Fruit fly (Drosophila melanogaster) whole organism, embryonic: ENCODE data around the gene MESR3.

Experiments
- Blimp-1 ChIP-seq: fragments of 200-800 bp; sonication (Bioruptor generic); optimal IDR thresholded peaks from 3 replicates; lab custom pipeline; 2018; ENCODE audit warnings: missing biosample characterization, missing genetic modification characterization, mild to moderate bottlenecking, moderate library complexity, missing genetic modification reagents
- CG10431 ChIP-seq: fragments of 200-800 bp; sonication (Bioruptor generic); optimal IDR thresholded peaks from 3 replicates; lab custom pipeline; 2018; ENCODE audit warnings: missing biosample characterization, mild to moderate bottlenecking, missing genetic modification characterization
- CG10654 ChIP-seq: fragments of 200-800 bp; sonication (Bioruptor generic); optimal IDR thresholded peaks from 2 replicates; lab custom pipeline; 2016; ENCODE audit warnings: missing biosample characterization, missing genetic modification characterization
- CG10979 ChIP-seq: fragments of 200-800 bp; sonication (Bioruptor generic); optimal IDR thresholded peaks from 2 replicates; lab custom pipeline; 2018; ENCODE audit warnings: missing biosample characterization, mild to moderate bottlenecking, missing genetic modification characterization, moderate library complexity
- CG11247 ChIP-seq: fragments of 200-800 bp; sonication (Bioruptor generic); IDR thresholded peaks from 2 replicates; pipeline ENCODE4 v1.3.6; 2022; ENCODE audit warnings: missing biosample characterization, missing genetic modification characterization
- CG11696 ChIP-seq: fragments of 200-800 bp; sonication (Bioruptor generic); IDR thresholded peaks from 2 replicates; pipeline ENCODE4 v1.3.6; 2022; ENCODE audit warnings: missing biosample characterization, missing genetic modification characterization
- CG13287 ChIP-seq: fragments of 200-800 bp; sonication (Bioruptor generic); IDR thresholded peaks from 2 replicates; pipeline ENCODE4 v1.3.6; 2022; ENCODE audit warnings: missing biosample characterization, missing genetic modification characterization; ENCODE audit not compliant: partially characterized antibody
- CG13775 ChIP-seq: fragments of 200-800 bp; sonication (Bioruptor generic); optimal IDR thresholded peaks from 3 replicates; lab custom pipeline; 2017; ENCODE audit warnings: missing biosample characterization, mild to moderate bottlenecking, missing genetic modification characterization
- CG15514 ChIP-seq: fragments of 200-800 bp; sonication (Bioruptor generic); optimal IDR thresholded peaks from 3 replicates; lab custom pipeline; 2017; ENCODE audit warnings: missing biosample characterization, missing genetic modification characterization, mild to moderate bottlenecking, moderate library complexity, missing genetic modification reagents
- CG1603 ChIP-seq: fragments of 200-800 bp; sonication (Bioruptor generic); optimal IDR thresholded peaks from 2 replicates; lab custom pipeline; 2019; ENCODE audit warnings: missing biosample characterization, mild to moderate bottlenecking, missing genetic modification characterization, moderate library complexity
- CG1647 ChIP-seq: fragments of 200-800 bp; sonication (Bioruptor generic); optimal IDR thresholded peaks from 3 replicates; lab custom pipeline; 2016; ENCODE audit warnings: missing biosample characterization, missing genetic modification characterization
- CG17385 ChIP-seq: fragments of 200-800 bp; sonication (Bioruptor generic); optimal IDR thresholded peaks from 3 replicates; lab custom pipeline; 2018; ENCODE audit warnings: missing biosample characterization, mild to moderate bottlenecking, missing genetic modification characterization
- CG34224 ChIP-seq: fragments of 200-800 bp; sonication (Bioruptor generic); IDR thresholded peaks from 3 replicates; pipeline ENCODE4 v1.3.6; 2022; ENCODE audit warnings: missing biosample characterization, missing genetic modification characterization; ENCODE audit not compliant: partially characterized antibody
- CG7928 ChIP-seq: fragments of 200-800 bp; sonication (Bioruptor generic); optimal IDR thresholded peaks from 2 replicates; lab custom pipeline; 2017; ENCODE audit warnings: missing biosample characterization, mild to moderate bottlenecking, missing genetic modification characterization
- CG8281 ChIP-seq: fragments of 200-800 bp; sonication (Bioruptor generic); optimal IDR thresholded peaks from 2 replicates; lab custom pipeline; 2018; ENCODE audit warnings: missing biosample characterization, mild to moderate bottlenecking, missing genetic modification characterization, moderate library complexity
- CG9215 ChIP-seq: fragments of 200-800 bp; sonication (Bioruptor generic); IDR thresholded peaks from 2 replicates; pipeline ENCODE4 v1.3.6; 2022; ENCODE audit warnings: missing biosample characterization, missing genetic modification characterization
- CTCF ChIP-seq: fragments of 200-800 bp; sonication (Bioruptor generic); optimal IDR thresholded peaks from 2 replicates; lab custom pipeline; 2017; ENCODE audit warnings: missing biosample characterization, mild to moderate bottlenecking, missing genetic modification characterization, moderate library complexity
- Chrac-16 ChIP-seq: fragments of 200-800 bp; sonication (Bioruptor generic); optimal IDR thresholded peaks from 3 replicates; lab custom pipeline; 2016; ENCODE audit warnings: missing biosample characterization, missing genetic modification characterization
- Dip3 ChIP-seq: fragments of 200-800 bp; sonication (Bioruptor generic); optimal IDR thresholded peaks from 3 replicates; lab custom pipeline; 2016; ENCODE audit warnings: missing biosample characterization, missing genetic modification characterization
- Dll ChIP-seq: fragments of 200-800 bp; sonication (Bioruptor generic); IDR thresholded peaks from 4 replicates; pipeline ENCODE4 v1.3.6; 2022; ENCODE audit warnings: missing biosample characterization, missing genetic modification characterization; ENCODE audit not compliant: partially characterized antibody
- E2f2 ChIP-seq: fragments of 200-800 bp; sonication (Bioruptor generic); IDR thresholded peaks from 2 replicates; pipeline ENCODE4 v1.3.6; 2022; ENCODE audit warnings: missing biosample characterization, missing genetic modification characterization
- Ets97D ChIP-seq: fragments of 200-800 bp; sonication (Bioruptor generic); optimal IDR thresholded peaks from 3 replicates; lab custom pipeline; 2016; ENCODE audit warnings: missing biosample characterization, missing genetic modification characterization
- GATAe ChIP-seq: fragments of 200-800 bp; sonication (Bioruptor generic); conservative IDR thresholded peaks from 2 replicates; pipeline ENCODE4 v1.3.6; 2022; ENCODE audit warnings: missing biosample characterization, missing genetic modification characterization
- HmgD ChIP-seq: fragments of 200-800 bp; sonication (Bioruptor generic); optimal IDR thresholded peaks from 3 replicates; lab custom pipeline; 2016; ENCODE audit warnings: missing biosample characterization, missing genetic modification characterization
- MTF-1 ChIP-seq: fragments of 200-800 bp; sonication (Bioruptor generic); optimal IDR thresholded peaks from 2 replicates; lab custom pipeline; 2018; ENCODE audit warnings: missing biosample characterization, mild to moderate bottlenecking, missing genetic modification characterization, borderline replicate concordance
- Max ChIP-seq: fragments of 200-800 bp; sonication (Bioruptor generic); optimal IDR thresholded peaks from 2 replicates; lab custom pipeline; 2016; ENCODE audit warnings: missing biosample characterization, mild to moderate bottlenecking, missing genetic modification characterization
- Mrtf ChIP-seq: fragments of 200-800 bp; sonication (Bioruptor generic); IDR thresholded peaks from 3 replicates; pipeline ENCODE4 v1.3.6; 2022; ENCODE audit warnings: missing biosample characterization, missing genetic modification characterization
- NC2α ChIP-seq: fragments of 200-800 bp; sonication (Bioruptor generic); optimal IDR thresholded peaks from 2 replicates; lab custom pipeline; 2016; ENCODE audit warnings: missing biosample characterization, missing genetic modification characterization
- Sox100B ChIP-seq: fragments of 200-800 bp; sonication (Bioruptor generic); optimal IDR thresholded peaks from 3 replicates; lab custom pipeline; 2018; ENCODE audit warnings: missing biosample characterization, mild to moderate bottlenecking, missing genetic modification characterization
- al ChIP-seq: fragments of 200-800 bp; sonication (Bioruptor generic); IDR thresholded peaks from 2 replicates; pipeline ENCODE4 v1.3.6; 2022; ENCODE audit warnings: missing biosample characterization, missing genetic modification characterization
- ato ChIP-seq: fragments of 200-800 bp; sonication (Bioruptor generic); IDR thresholded peaks from 2 replicates; pipeline ENCODE4 v1.3.6; 2022; ENCODE audit warnings: missing biosample characterization, missing genetic modification characterization; ENCODE audit not compliant: partially characterized antibody
- bbx ChIP-seq: fragments of 200-800 bp; sonication (Bioruptor generic); IDR thresholded peaks from 2 replicates; pipeline ENCODE4 v1.3.6; 2022; ENCODE audit warnings: missing biosample characterization, missing genetic modification characterization; ENCODE audit not compliant: partially characterized antibody
- caup ChIP-seq: fragments of 200-800 bp; sonication (Bioruptor generic); optimal IDR thresholded peaks from 3 replicates; lab custom pipeline; 2017; ENCODE audit warnings: missing biosample characterization, mild to moderate bottlenecking, missing genetic modification characterization, moderate library complexity; ENCODE audit not compliant: severe bottlenecking
- chm ChIP-seq: fragments of 200-800 bp; sonication (Bioruptor generic); IDR thresholded peaks from 2 replicates; pipeline ENCODE4 v1.3.6; 2022; ENCODE audit warnings: missing biosample characterization, missing genetic modification characterization
- emc ChIP-seq: fragments of 200-800 bp; sonication (Bioruptor generic); optimal IDR thresholded peaks from 2 replicates; lab custom pipeline; 2016; ENCODE audit warnings: missing biosample characterization, missing genetic modification characterization
- eyg ChIP-seq: fragments of 200-800 bp; sonication (Bioruptor generic); optimal IDR thresholded peaks from 3 replicates; lab custom pipeline; 2016; ENCODE audit warnings: missing biosample characterization, missing genetic modification characterization
- fu2 ChIP-seq: fragments of 200-800 bp; sonication (Bioruptor generic); optimal IDR thresholded peaks from 2 replicates; lab custom pipeline; 2016; ENCODE audit warnings: missing biosample characterization, missing genetic modification characterization
- grau ChIP-seq: fragments of 200-800 bp; optimal IDR thresholded peaks from 3 replicates; lab custom pipeline; 2019; ENCODE audit warnings: missing biosample characterization, mild to moderate bottlenecking, missing genetic modification characterization, moderate library complexity
- her ChIP-seq: fragments of 200-800 bp; sonication (Bioruptor generic); optimal IDR thresholded peaks from 2 replicates; lab custom pipeline; 2016; ENCODE audit warnings: missing biosample characterization, missing genetic modification characterization
- kni ChIP-seq: fragments of 200-800 bp; sonication (Bioruptor generic); optimal IDR thresholded peaks from 3 replicates; lab custom pipeline; 2017; ENCODE audit warnings: mild to moderate bottlenecking, missing biosample characterization, missing genetic modification reagents, missing genetic modification characterization
- lola ChIP-seq, 3 experiments: fragments of >200 bp in 2 of 3; fragments of 200-800 bp in 1 of 3; sonication (Bioruptor generic) in 1 of 3; optimal IDR thresholded peaks; 2 replicates each; lab custom pipeline; 2017 to 2019; ENCODE audit warnings: missing biosample characterization in 3 of 3, missing genetic modification characterization in 3 of 3, mild to moderate bottlenecking in 1 of 3, moderate library complexity in 1 of 3
- luna ChIP-seq: fragments of 200-800 bp; sonication (Bioruptor generic); optimal IDR thresholded peaks from 2 replicates; lab custom pipeline; 2016; ENCODE audit warnings: missing biosample characterization, missing genetic modification characterization
- pb ChIP-seq: fragments of 200-800 bp; sonication (Bioruptor generic); optimal IDR thresholded peaks from 3 replicates; lab custom pipeline; 2016; ENCODE audit warnings: missing biosample characterization, missing genetic modification characterization
- pros ChIP-seq: fragments of 200-800 bp; sonication (Bioruptor generic); optimal IDR thresholded peaks from 3 replicates; lab custom pipeline; 2019; ENCODE audit warnings: missing biosample characterization, mild to moderate bottlenecking, missing genetic modification characterization, moderate library complexity
- sisA ChIP-seq: fragments of 200-800 bp; sonication (Bioruptor generic); IDR thresholded peaks from 2 replicates; pipeline ENCODE4 v1.3.6; 2022; ENCODE audit warnings: missing biosample characterization, missing genetic modification characterization
- sob ChIP-seq: fragments of 200-800 bp; sonication (Bioruptor generic); IDR thresholded peaks from 2 replicates; pipeline ENCODE4 v1.3.6; 2022; ENCODE audit warnings: missing biosample characterization, missing genetic modification characterization
- tin ChIP-seq: fragments of 200-800 bp; sonication (Bioruptor generic); optimal IDR thresholded peaks from 3 replicates; lab custom pipeline; 2016; ENCODE audit warnings: missing biosample characterization, missing genetic modification characterization
- ttk ChIP-seq: fragments of 200-800 bp; sonication (Bioruptor generic); IDR thresholded peaks from 2 replicates; pipeline ENCODE4 v2.1.2; 2022; ENCODE audit warnings: missing biosample characterization, missing genetic modification characterization
- tup ChIP-seq: fragments of 200-800 bp; sonication (Bioruptor generic); optimal IDR thresholded peaks from 2 replicates; lab custom pipeline; 2016; ENCODE audit warnings: missing biosample characterization, mild to moderate bottlenecking, missing genetic modification characterization, moderate library complexity
- tx ChIP-seq: fragments of 200-800 bp; sonication (Bioruptor generic); optimal IDR thresholded peaks from 2 replicates; lab custom pipeline; 2016; ENCODE audit warnings: missing biosample characterization, missing genetic modification characterization
- wdn ChIP-seq: fragments of 200-800 bp; sonication (Bioruptor generic); IDR thresholded peaks from 2 replicates; pipeline ENCODE4 v1.3.6; 2022; ENCODE audit warnings: missing biosample characterization, missing genetic modification characterization

Gene MESR3

dm6 chr2L:18653328-18653675 lies 36.2 kb downstream of the MESR3 start (continued):
- TF ChIP-seq Max (GFP tag; lab: Kevin White, UChicago) (peak; percentile 66), pros (GFP tag; lab: Kevin White, UChicago) (no peak), GATAe (GFP tag; lab: Robert Waterston, UW) (no peak), fu2 (GFP tag; lab: Kevin White, UChicago) (no peak), CG10979 (tag; lab: Kevin White, UChicago) (peak; percentile 87), CG1603 (tag; lab: Kevin White, UChicago) (peak; percentile 77), chm (GFP tag; lab: Robert Waterston, UW) (no peak; the same call in 1 of the 2 replicates), Sox100B (GFP tag; lab: Kevin White, UChicago) (peak; percentile 55), kni (GFP tag; lab: Kevin White, UChicago) (no peak), luna (GFP tag; lab: Kevin White, UChicago) (no peak), bbx (no peak), CTCF (GFP tag; lab: Kevin White, UChicago) (no peak), CG34224 (GFP tag; lab: Robert Waterston, UW) (no peak), CG10654 (peak; percentile 61), lola (GFP tag; optimal IDR thresholded peaks at IDR 0.05; lab: Kevin White, UChicago) (peak in 1 of 3 experiments; percentile 58), CG10431 (GFP tag; lab: Kevin White, UChicago) (no peak), caup (peak; percentile 24), tup (GFP tag; lab: Kevin White, UChicago) (no peak), eyg (GFP tag; lab: Kevin White, UChicago) (peak; percentile 28), HmgD (GFP tag; lab: Kevin White, UChicago) (no peak), Mrtf (GFP tag; lab: Robert Waterston, UW) (peak; percentile 45; the same call in 1 of the 3 replicates), al (GFP tag; lab: Robert Waterston, UW) (no peak), sob (GFP tag; lab: Robert Waterston, UW) (peak; percentile 75), grau (peak; percentile 48), emc (GFP tag; lab: Kevin White, UChicago) (no peak), CG15514 (no peak), E2f2 (GFP tag; lab: Robert Waterston, UW) (no peak), wdn (GFP tag; lab: Robert Waterston, UW) (no peak), CG1647 (GFP tag; lab: Kevin White, UChicago) (peak; percentile 78), CG17385 (GFP tag; lab: Kevin White, UChicago) (peak; percentile 28), CG13287 (GFP tag; lab: Robert Waterston, UW) (no peak), Blimp-1 (GFP tag; lab: Kevin White, UChicago) (peak; percentile 86), sisA (GFP tag; lab: Robert Waterston, UW) (peak; percentile 69), ato (GFP tag; lab: Robert Waterston, UW) (no peak), tin (peak; percentile 58), CG13775 (GFP tag; lab: Kevin White, UChicago) (no peak), Chrac-16 (GFP tag; lab: Kevin White, UChicago) (peak; percentile 15), CG11247 (GFP tag; lab: Robert Waterston, UW) (peak; percentile 48; the same call in 1 of the 2 replicates), Dll (GFP tag; lab: Robert Waterston, UW) (no peak), her (GFP tag; lab: Kevin White, UChicago) (peak; percentile 39), Dip3 (GFP tag; lab: Kevin White, UChicago) (no peak), NC2α (peak; percentile 29), CG9215 (GFP tag; lab: Robert Waterston, UW) (no peak; the same call in 1 of the 2 replicates), Ets97D (GFP tag; lab: Kevin White, UChicago) (peak; percentile 36), CG11696 (GFP tag; lab: Robert Waterston, UW) (peak; percentile 60; the same call in 1 of the 2 replicates), tx (no peak), CG7928 (GFP tag; lab: Kevin White, UChicago) (no peak), MTF-1 (GFP tag; lab: Kevin White, UChicago) (peak; percentile 40), pb (GFP tag; lab: Kevin White, UChicago) (peak; percentile 40), ttk (GFP tag; lab: Robert Waterston, UW) (peak; percentile 75), CG8281 (peak; percentile 37)
